Worm (Caenorhabditis elegans): ENCODE data around the gene T08G5.1.
A peak's percentile ranks its signal among the peaks of the same experiment; 100 is the strongest.

Gene T08G5.1

ce11 chrV:14013638-14014037 lies 4.9 kb upstream of the T08G5.1 start:
- TF ChIP-seq ama-1 (optimal IDR thresholded peaks at IDR 0.05) (no peak), ceh-13 (GFP tag; optimal IDR thresholded peaks at IDR 0.05) (no peak), flt-1 (GFP tag; IDR thresholded peaks at IDR 0.05) (no peak), pes-1 (GFP tag; IDR thresholded peaks at IDR 0.05) (no peak), B0310.2 (tag; optimal IDR thresholded peaks at IDR 0.05) (no peak), tbx-11 (GFP tag; IDR thresholded peaks at IDR 0.05) (no peak), hnd-1 (tag; optimal IDR thresholded peaks at IDR 0.05) (no peak), scrt-1 (GFP tag; IDR thresholded peaks at IDR 0.05) (no peak)

ce11 chrV:14014395-14014794 lies 4.2 kb upstream of the T08G5.1 start, which contains the start of gene end-3:
TSS of gene end-3 (plus strand) at chrV:14014695.
- TF ChIP-seq ama-1 (optimal IDR thresholded peaks at IDR 0.05) (no peak), hnd-1 (tag; optimal IDR thresholded peaks at IDR 0.05) (no peak), ceh-36 (tag; optimal IDR thresholded peaks at IDR 0.05) (no peak), scrt-1 (GFP tag; IDR thresholded peaks at IDR 0.05) (no peak), tbx-37 (GFP tag; conservative IDR thresholded peaks at IDR 0.05) (no peak)

- no peak for TF ChIP-seq hnd-1 (tag; optimal IDR thresholded peaks at IDR 0.05)
- no peak for TF ChIP-seq flt-1 (GFP tag; IDR thresholded peaks at IDR 0.05)
Measured at ce11 chrV:14017476-14017875, 1.1 kb upstream of the T08G5.1 start, which contains the start of gene srh-308. TSS of gene srh-308 (minus strand) at chrV:14017576.

- TF ChIP-seq ets-7 (tag; optimal IDR thresholded peaks at IDR 0.05) (no peak), tbx-37 (GFP tag; conservative IDR thresholded peaks at IDR 0.05) (no peak), tbx-11 (GFP tag; IDR thresholded peaks at IDR 0.05) (no peak), F13C5.2 (tag; optimal IDR thresholded peaks at IDR 0.05) (no peak), sea-1 (GFP tag; conservative IDR thresholded peaks at IDR 0.05) (no peak), ceh-36 (tag; optimal IDR thresholded peaks at IDR 0.05) (no peak)
Measured at ce11 chrV:14023074-14023473, 4.5 kb downstream of the T08G5.1 start, which contains the start of gene T08G5.15. TSS of gene T08G5.15 (minus strand) at chrV:14023174.

- TF ChIP-seq sea-1 (GFP tag; conservative IDR thresholded peaks at IDR 0.05), result no peak
- no peak for TF ChIP-seq aly-1 (tag; optimal IDR thresholded peaks at IDR 0.05)
- no peak for TF ChIP-seq hmbx-1 (tag; optimal IDR thresholded peaks at IDR 0.05)
- TF ChIP-seq tbx-37 (GFP tag; conservative IDR thresholded peaks at IDR 0.05), result no peak
- no peak for TF ChIP-seq pes-1 (GFP tag; IDR thresholded peaks at IDR 0.05)
- no peak for TF ChIP-seq flt-1 (GFP tag; IDR thresholded peaks at IDR 0.05)
- TF ChIP-seq hmg-4 (GFP tag; optimal IDR thresholded peaks at IDR 0.05), result no peak
- TF ChIP-seq F13C5.2 (tag; optimal IDR thresholded peaks at IDR 0.05), result no peak
- no peak for TF ChIP-seq hnd-1 (tag; optimal IDR thresholded peaks at IDR 0.05)
- no peak for TF ChIP-seq scrt-1 (GFP tag; IDR thresholded peaks at IDR 0.05)
- no peak for TF ChIP-seq tbx-11 (GFP tag; IDR thresholded peaks at IDR 0.05)
- TF ChIP-seq ets-7 (tag; optimal IDR thresholded peaks at IDR 0.05), result no peak
- TF ChIP-seq ceh-13 (GFP tag; optimal IDR thresholded peaks at IDR 0.05), result no peak
- TF ChIP-seq B0310.2 (tag; optimal IDR thresholded peaks at IDR 0.05), result no peak
- TF ChIP-seq ceh-36 (tag; optimal IDR thresholded peaks at IDR 0.05), result no peak
- no peak for TF ChIP-seq tra-4 (tag; optimal IDR thresholded peaks at IDR 0.05)
- no peak for TF ChIP-seq ama-1 (optimal IDR thresholded peaks at IDR 0.05)
Measured at ce11 chrV:14026194-14026593, 7.6 kb downstream of the T08G5.1 start, which contains the start of gene T08G5.2. TSS of gene T08G5.2 (minus strand) at chrV:14026294.

- TF ChIP-seq hmg-4 (GFP tag; optimal IDR thresholded peaks at IDR 0.05) (no peak), aly-1 (tag; optimal IDR thresholded peaks at IDR 0.05) (no peak), F13C5.2 (tag; optimal IDR thresholded peaks at IDR 0.05) (no peak), tbx-11 (GFP tag; IDR thresholded peaks at IDR 0.05) (no peak), ama-1 (optimal IDR thresholded peaks at IDR 0.05) (no peak), flt-1 (GFP tag; IDR thresholded peaks at IDR 0.05) (no peak), tra-4 (tag; optimal IDR thresholded peaks at IDR 0.05) (no peak), ceh-36 (tag; optimal IDR thresholded peaks at IDR 0.05) (no peak), ets-7 (tag; optimal IDR thresholded peaks at IDR 0.05) (no peak), sea-1 (GFP tag; conservative IDR thresholded peaks at IDR 0.05) (no peak)
Measured at ce11 chrV:14027384-14027783, 8.8 kb downstream of the T08G5.1 start, which contains the start of gene T08G5.3. TSS of gene T08G5.3 (minus strand) at chrV:14027484.

- TF ChIP-seq tbx-37 (GFP tag; conservative IDR thresholded peaks at IDR 0.05) (no peak), B0310.2 (tag; optimal IDR thresholded peaks at IDR 0.05) (peak; percentile 2), aly-1 (tag; optimal IDR thresholded peaks at IDR 0.05) (peak; percentile 36), tbx-11 (GFP tag; IDR thresholded peaks at IDR 0.05) (0 out of 2 replicates have a peak, but pooled peaks have one; percentile 32), ama-1 (optimal IDR thresholded peaks at IDR 0.05) (peak; percentile 86), sea-1 (GFP tag; conservative IDR thresholded peaks at IDR 0.05) (peak; percentile 72; the same call in 1 of the 2 replicates), hmbx-1 (tag; optimal IDR thresholded peaks at IDR 0.05) (no peak), hmg-4 (GFP tag; optimal IDR thresholded peaks at IDR 0.05) (peak; percentile 41)
Measured at ce11 chrV:14028256-14028743, 9.7 kb downstream of the T08G5.1 start.

DNA sequence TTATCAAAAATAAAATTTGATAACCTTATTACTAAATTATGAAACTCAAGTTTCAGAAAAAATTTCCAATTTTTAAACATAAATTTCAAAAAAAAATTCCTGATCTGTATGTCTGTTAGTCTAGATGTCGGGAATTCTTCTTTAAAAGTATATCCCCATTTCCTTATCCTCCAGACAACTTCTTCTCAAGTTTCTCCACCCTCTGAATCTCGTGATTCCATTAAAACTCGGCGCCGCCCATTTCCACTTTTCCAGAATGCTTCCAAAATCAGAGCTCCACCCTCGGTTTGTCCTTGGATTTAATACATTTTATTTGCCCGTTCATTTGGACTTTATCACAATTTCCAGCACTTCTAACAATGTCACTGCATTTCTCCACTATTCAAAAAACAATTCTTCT lies 15.1 kb downstream of the T08G5.1 start, which contains the start of gene ins-10:
ins-10 (plus strand) TSS at position 301 of the 400 bp plus-strand sequence.
- TF ChIP-seq pes-1 (GFP tag; IDR thresholded peaks at IDR 0.05) (no peak), F13C5.2 (tag; optimal IDR thresholded peaks at IDR 0.05) (no peak), scrt-1 (GFP tag; IDR thresholded peaks at IDR 0.05) (no peak), aly-1 (tag; optimal IDR thresholded peaks at IDR 0.05) (no peak), ceh-13 (GFP tag; optimal IDR thresholded peaks at IDR 0.05) (no peak), hnd-1 (tag; optimal IDR thresholded peaks at IDR 0.05) (no peak), ama-1 (optimal IDR thresholded peaks at IDR 0.05) (no peak), hmg-4 (GFP tag; optimal IDR thresholded peaks at IDR 0.05) (no peak), tbx-37 (GFP tag; conservative IDR thresholded peaks at IDR 0.05) (no peak), B0310.2 (tag; optimal IDR thresholded peaks at IDR 0.05) (no peak)

Measured in whole organism, early embryonic.